Fruit fly (Drosophila melanogaster): ENCODE data around the gene Esp.
A peak's percentile ranks its signal among the peaks of the same experiment; 100 is the strongest.

Esp gene

DNA sequence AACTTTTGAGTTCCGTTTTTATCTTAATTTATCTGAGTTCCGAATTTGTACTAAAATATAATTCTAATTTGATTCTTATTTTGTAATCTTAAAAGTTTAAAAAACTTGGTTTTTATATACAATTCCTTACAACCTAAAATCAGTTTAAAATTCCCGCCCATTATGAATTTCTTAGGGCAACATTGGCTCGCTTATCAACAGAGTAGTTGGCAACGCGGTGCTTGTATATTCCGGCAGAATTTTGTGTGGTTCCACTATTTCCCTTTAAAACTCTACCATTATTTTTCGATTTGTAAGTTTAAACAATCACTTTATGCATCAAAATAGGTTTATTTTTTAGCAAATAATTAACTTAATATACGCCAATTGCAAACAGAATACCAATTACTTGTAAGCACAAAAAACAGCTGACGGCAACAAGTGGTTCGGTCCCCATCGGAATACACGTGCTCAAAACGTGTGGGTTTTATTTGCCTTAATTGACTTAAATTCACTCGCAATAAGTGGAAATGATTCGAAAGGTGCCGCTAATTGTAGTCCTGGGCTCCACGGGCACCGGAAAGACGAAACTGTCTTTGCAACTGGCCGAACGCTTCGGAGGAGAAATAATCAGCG lies 35.2 kb downstream of the Esp start, which contains the start of the genes CG11089 and CG31381 (continued):
- TF ChIP-seq lov (optimal IDR thresholded peaks at IDR 0.05), result no peak
- TF ChIP-seq lov (GFP tag; IDR thresholded peaks at IDR 0.05), result no peak
- TF ChIP-seq CG12104 (GFP tag; optimal IDR thresholded peaks at IDR 0.05), result peak; percentile 38
- no peak for TF ChIP-seq tna (GFP tag; IDR thresholded peaks at IDR 0.05; ENCODE audit: partially characterized antibody)
- no peak for TF ChIP-seq eyg (GFP tag; optimal IDR thresholded peaks at IDR 0.05)
- TF ChIP-seq ERR (GFP tag; optimal IDR thresholded peaks at IDR 0.05), result no peak
- TF ChIP-seq CG10274 (GFP tag; optimal IDR thresholded peaks at IDR 0.05), result no peak
- TF ChIP-seq Deaf1 (tag; optimal IDR thresholded peaks at IDR 0.05), result no peak
- no peak for TF ChIP-seq Taf1 (GFP tag; IDR thresholded peaks at IDR 0.05)
- no peak for TF ChIP-seq CG10462 (GFP tag; optimal IDR thresholded peaks at IDR 0.05)
- TF ChIP-seq CG4820 (GFP tag; optimal IDR thresholded peaks at IDR 0.05), result no peak
- TF ChIP-seq trem (tag; optimal IDR thresholded peaks at IDR 0.05), result peak; percentile 34
- TF ChIP-seq CG17802 (tag; optimal IDR thresholded peaks at IDR 0.05), result no peak
- peak; percentile 94 for TF ChIP-seq cwo (GFP tag; optimal IDR thresholded peaks at IDR 0.05)
- TF ChIP-seq CG13624 (GFP tag; optimal IDR thresholded peaks at IDR 0.05), result no peak
- TF ChIP-seq pita (GFP tag; optimal IDR thresholded peaks at IDR 0.05), result no peak
- TF ChIP-seq tll (GFP tag; optimal IDR thresholded peaks at IDR 0.05), result no peak
- no peak for TF ChIP-seq Xrp1 (GFP tag; IDR thresholded peaks at IDR 0.05)
- no peak for TF ChIP-seq fru (optimal IDR thresholded peaks at IDR 0.05)
- no peak for TF ChIP-seq E2f1 (GFP tag; IDR thresholded peaks at IDR 0.05)
- no peak for TF ChIP-seq h (optimal IDR thresholded peaks at IDR 0.05)
- TF ChIP-seq CG12659 (GFP tag; optimal IDR thresholded peaks at IDR 0.05), result peak; percentile 44
- peak; percentile 84 for TF ChIP-seq scrt (GFP tag; optimal IDR thresholded peaks at IDR 0.05)
- no peak for TF ChIP-seq H15 (GFP tag; IDR thresholded peaks at IDR 0.05)
- no peak for TF ChIP-seq ind (GFP tag; optimal IDR thresholded peaks at IDR 0.05)
- TF ChIP-seq CG13123 (GFP tag; optimal IDR thresholded peaks at IDR 0.05), result no peak
- TF ChIP-seq pho (GFP tag; optimal IDR thresholded peaks at IDR 0.05), result no peak
- no peak for TF ChIP-seq CG7963 (GFP tag; IDR thresholded peaks at IDR 0.05; ENCODE audit: partially characterized antibody)
- no peak for TF ChIP-seq Blimp-1 (GFP tag; optimal IDR thresholded peaks at IDR 0.05)
- no peak for TF ChIP-seq CG9609 (GFP tag; optimal IDR thresholded peaks at IDR 0.05)
- no peak for TF ChIP-seq repo (GFP tag; optimal IDR thresholded peaks at IDR 0.05)
- no peak for TF ChIP-seq CG7839 (tag; optimal IDR thresholded peaks at IDR 0.05)
- no peak for TF ChIP-seq CG2712 (tag; optimal IDR thresholded peaks at IDR 0.05)
- no peak for TF ChIP-seq Usf (GFP tag; optimal IDR thresholded peaks at IDR 0.05)
- no peak for TF ChIP-seq maf-S (GFP tag; optimal IDR thresholded peaks at IDR 0.05)
- no peak for TF ChIP-seq D19B (GFP tag; optimal IDR thresholded peaks at IDR 0.05)
- TF ChIP-seq CG14441 (GFP tag; IDR thresholded peaks at IDR 0.05), result no peak
- no peak for TF ChIP-seq Fer2 (tag; optimal IDR thresholded peaks at IDR 0.05)
- TF ChIP-seq CG1603 (tag; optimal IDR thresholded peaks at IDR 0.05), result no peak
- no peak for TF ChIP-seq oc (tag; optimal IDR thresholded peaks at IDR 0.05)
- TF ChIP-seq CG32767 (GFP tag; IDR thresholded peaks at IDR 0.05), result no peak
- no peak for TF ChIP-seq CG17568 (GFP tag; optimal IDR thresholded peaks at IDR 0.05)
- no peak for TF ChIP-seq CG15073 (GFP tag; optimal IDR thresholded peaks at IDR 0.05)
- no peak for TF ChIP-seq prd (optimal IDR thresholded peaks at IDR 0.05)
- TF ChIP-seq prd (GFP tag; IDR thresholded peaks at IDR 0.05), result no peak
- TF ChIP-seq dimm (GFP tag; IDR thresholded peaks at IDR 0.05), result no peak
- no peak for TF ChIP-seq gsb-n (tag; optimal IDR thresholded peaks at IDR 0.05)
- TF ChIP-seq CG32532 (GFP tag; IDR thresholded peaks at IDR 0.05), result no peak
- TF ChIP-seq CG12219 (GFP tag; optimal IDR thresholded peaks at IDR 0.05), result no peak
- no peak for TF ChIP-seq bcd (GFP tag; optimal IDR thresholded peaks at IDR 0.05)
- TF ChIP-seq z (GFP tag; IDR thresholded peaks at IDR 0.05), result no peak
- no peak for TF ChIP-seq pfk (GFP tag; optimal IDR thresholded peaks at IDR 0.05)
